Fruit fly (Drosophila melanogaster) whole organism: ENCODE measurements around the gene CG31676.

Experiments used
- CG8478 ChIP-seq: fragments of >200 bp; optimal IDR thresholded peaks from 2 replicates; lab custom pipeline; 2018; ENCODE audit warnings: inconsistent platforms
- Dll ChIP-seq: fragments of >200 bp; optimal IDR thresholded peaks from 2 replicates; lab custom pipeline; 2017
- EcR ChIP-seq, 2 experiments: fragments of >200 bp; optimal IDR thresholded peaks; 2 replicates each; lab custom pipeline; 2017; ENCODE audit warnings: missing biosample characterization in 2 of 2, missing genetic modification characterization in 2 of 2, missing genetic modification reagents in 2 of 2
- pan ChIP-seq: fragments of >200 bp; optimal IDR thresholded peaks from 2 replicates; lab custom pipeline; 2017
- psq ChIP-seq: fragments of >200 bp; optimal IDR thresholded peaks from 2 replicates; lab custom pipeline; 2017
- usp ChIP-seq: fragments of >200 bp; optimal IDR thresholded peaks from 2 replicates; lab custom pipeline; 2017; ENCODE audit warnings: missing biosample characterization, missing genetic modification characterization, mixed read lengths

Gene CG31676

DNA sequence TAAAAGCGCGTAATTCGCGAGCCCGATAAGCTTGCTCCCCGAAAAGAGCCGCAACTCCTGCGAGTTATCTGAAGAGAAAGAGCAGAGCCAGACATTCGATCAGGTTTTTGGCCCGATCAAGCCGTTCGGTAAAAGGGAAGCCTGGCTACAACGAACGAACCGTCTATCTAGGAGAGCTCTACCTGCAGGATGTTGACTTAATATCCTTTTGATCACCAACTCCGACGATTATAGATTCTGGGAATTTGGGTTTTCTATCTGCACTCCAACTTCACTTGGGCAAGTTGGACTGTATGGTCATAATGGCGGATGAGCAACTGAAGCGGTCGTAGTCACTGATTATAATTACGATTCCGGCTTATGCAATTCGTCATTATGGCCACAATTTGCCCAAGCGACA lies 38.3 kb upstream of the CG31676 start:
- no peak for TF ChIP-seq pan
- TF ChIP-seq usp, result no peak
- no peak for TF ChIP-seq Dll (lab: Kevin White, UChicago)
- TF ChIP-seq psq (lab: Kevin White, UChicago), result no peak
- TF ChIP-seq EcR (GFP tag; optimal IDR thresholded peaks at IDR 0.05; lab: Kevin White, UChicago), result no peak
- TF ChIP-seq CG8478 (lab: Kevin White, UChicago), result no peak

DNA sequence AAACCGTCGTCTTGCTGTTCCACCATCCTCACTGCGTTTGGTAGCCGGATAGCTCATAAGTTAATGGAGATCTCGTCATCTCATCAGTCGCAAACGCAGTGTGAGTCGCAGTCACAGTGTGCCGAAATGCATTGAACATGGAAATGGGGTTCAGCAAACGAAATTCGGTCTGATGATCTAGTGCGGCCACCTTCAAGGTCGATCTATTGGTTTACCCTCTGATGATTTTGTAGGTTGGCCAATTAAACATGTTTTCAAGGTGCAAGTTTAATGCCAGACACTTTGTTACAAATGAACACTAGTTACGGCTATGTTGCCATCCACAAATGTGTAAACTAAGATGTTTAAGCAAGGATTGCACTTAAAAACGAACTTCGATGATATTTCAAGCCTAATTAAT lies 37.7 kb upstream of the CG31676 start:
- TF ChIP-seq pan (no peak), usp (no peak), CG8478 (lab: Kevin White, UChicago) (no peak), psq (lab: Kevin White, UChicago) (no peak), EcR (GFP tag; optimal IDR thresholded peaks at IDR 0.05; lab: Kevin White, UChicago) (no peak), Dll (lab: Kevin White, UChicago) (no peak)

DNA sequence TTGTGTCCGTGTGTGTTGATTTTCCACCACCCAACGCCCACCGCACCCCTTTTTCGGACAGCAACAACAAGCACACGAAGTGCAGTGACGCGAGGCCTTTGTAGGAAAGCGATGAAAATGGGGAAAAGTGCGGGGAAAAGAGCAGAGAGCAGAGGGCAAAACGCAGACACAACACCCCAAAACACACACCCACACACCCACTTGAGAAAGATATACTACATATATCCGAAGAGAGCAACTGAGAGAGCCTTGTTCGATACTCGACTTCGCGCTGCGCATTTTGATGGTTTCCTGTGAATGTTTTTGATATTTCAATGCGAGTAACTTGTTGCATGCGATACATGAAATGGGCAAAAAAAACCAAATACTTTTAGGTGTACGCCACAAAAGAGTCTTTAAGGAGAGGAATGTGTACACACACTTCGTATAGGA lies 36.8 kb upstream of the CG31676 start:
- TF ChIP-seq EcR (GFP tag; optimal IDR thresholded peaks at IDR 0.05; lab: Kevin White, UChicago) (no peak), usp (no peak), Dll (lab: Kevin White, UChicago) (no peak), psq (lab: Kevin White, UChicago) (no peak), pan (no peak), CG8478 (lab: Kevin White, UChicago) (no peak)

DNA sequence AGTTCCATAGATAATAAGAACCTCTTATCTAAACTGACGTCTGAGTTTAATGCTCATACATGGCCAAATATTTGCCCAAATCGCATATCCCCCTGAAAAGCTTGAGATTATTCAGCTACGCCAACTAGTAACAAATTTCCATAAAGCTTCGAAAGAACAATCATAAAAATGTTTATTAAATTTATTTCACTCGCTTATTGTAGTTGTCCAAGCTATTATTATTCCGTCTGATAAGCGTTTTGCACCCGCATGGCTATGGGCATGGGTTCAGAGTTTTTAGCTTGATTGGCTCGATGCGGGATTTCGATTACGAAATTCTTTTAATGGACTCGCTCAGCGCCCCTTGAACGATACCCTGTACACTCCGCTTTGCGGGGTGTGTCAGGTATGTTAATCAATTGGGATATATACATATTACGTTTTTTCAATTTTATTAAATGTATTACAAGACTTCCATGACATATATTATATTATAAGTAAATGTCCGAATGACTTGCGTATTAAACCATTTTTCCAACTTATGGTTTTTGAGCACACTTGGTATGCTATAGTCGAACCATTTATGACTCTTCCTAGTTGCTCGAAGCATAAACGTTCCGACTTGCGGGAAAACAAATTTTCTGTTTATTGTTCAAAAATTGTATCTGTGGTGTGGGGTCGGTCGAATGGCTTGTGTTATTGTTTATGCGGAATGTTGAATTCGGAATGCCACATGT lies 34.8 kb upstream of the CG31676 start:
- peak; percentile 79 for TF ChIP-seq pan
- TF ChIP-seq EcR (GFP tag; optimal IDR thresholded peaks at IDR 0.05; lab: Kevin White, UChicago), result no peak
- TF ChIP-seq usp, result no peak
- no peak for TF ChIP-seq Dll (lab: Kevin White, UChicago)
- no peak for TF ChIP-seq CG8478 (lab: Kevin White, UChicago)
- no peak for TF ChIP-seq psq (lab: Kevin White, UChicago)

DNA sequence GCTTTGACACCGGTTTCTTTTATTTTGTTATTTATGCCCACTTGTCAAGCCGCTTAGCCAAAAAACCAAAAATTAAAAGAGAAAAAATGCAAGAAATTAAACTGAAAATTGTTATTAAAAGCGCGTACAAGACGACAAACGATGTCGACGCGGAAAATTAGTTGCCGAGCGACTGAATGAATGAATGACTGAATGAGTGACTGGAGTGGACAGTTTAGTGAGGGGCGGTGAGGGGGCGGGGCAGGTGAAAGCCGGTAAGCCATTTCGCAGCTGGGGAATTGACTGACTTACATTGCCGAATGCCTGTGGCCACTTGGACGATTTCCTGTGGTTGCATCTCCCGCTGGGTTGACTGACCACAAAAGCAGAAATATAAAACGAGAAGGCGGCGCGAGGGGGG lies 33.9 kb upstream of the CG31676 start:
- TF ChIP-seq usp (no peak), pan (no peak), EcR (GFP tag; optimal IDR thresholded peaks at IDR 0.05; lab: Kevin White, UChicago) (no peak)

DNA sequence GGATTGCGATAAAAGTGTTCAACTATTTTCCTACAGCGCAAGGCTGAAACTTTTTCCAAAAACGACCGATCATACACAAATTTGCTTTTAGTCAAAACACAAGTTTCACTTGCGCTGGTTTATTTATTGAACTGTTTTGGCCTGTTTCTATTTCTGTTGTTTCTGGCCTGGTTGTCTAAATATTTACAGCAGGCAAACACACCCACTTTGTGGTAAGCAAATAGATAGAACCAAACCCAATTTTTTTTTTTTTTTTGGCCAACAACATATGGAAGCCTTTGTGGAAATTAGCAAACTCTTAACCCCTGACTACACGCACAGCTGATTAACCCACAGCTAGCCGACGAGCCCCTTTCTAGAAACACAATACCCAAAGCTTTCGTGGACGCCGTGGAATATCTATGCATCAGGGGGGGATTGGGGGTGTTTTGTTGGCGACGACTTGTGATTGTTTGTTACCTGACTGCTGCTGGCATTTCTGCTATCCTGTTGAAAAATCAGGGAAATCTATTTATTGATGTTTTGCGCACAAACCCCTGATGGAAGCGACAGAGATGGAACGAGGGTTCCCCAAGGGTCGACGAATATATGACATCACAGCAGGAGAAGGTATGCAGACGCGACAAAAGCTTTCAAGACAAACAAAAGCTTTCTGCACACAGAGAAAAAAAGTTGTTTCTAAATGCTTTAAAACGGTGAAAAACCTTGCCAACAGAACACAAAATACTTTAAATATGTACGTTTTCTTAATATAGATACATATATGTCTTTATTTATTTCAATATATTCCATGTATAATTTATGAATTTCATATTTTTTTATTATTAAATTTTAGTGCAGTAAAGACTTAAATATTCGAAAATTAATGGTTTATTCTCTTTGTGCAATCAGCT lies 32.7 kb upstream of the CG31676 start:
- TF ChIP-seq psq (lab: Kevin White, UChicago) (no peak), pan (no peak), CG8478 (lab: Kevin White, UChicago) (no peak), Dll (lab: Kevin White, UChicago) (no peak), EcR (GFP tag; optimal IDR thresholded peaks at IDR 0.05; lab: Kevin White, UChicago) (no peak), usp (no peak)

DNA sequence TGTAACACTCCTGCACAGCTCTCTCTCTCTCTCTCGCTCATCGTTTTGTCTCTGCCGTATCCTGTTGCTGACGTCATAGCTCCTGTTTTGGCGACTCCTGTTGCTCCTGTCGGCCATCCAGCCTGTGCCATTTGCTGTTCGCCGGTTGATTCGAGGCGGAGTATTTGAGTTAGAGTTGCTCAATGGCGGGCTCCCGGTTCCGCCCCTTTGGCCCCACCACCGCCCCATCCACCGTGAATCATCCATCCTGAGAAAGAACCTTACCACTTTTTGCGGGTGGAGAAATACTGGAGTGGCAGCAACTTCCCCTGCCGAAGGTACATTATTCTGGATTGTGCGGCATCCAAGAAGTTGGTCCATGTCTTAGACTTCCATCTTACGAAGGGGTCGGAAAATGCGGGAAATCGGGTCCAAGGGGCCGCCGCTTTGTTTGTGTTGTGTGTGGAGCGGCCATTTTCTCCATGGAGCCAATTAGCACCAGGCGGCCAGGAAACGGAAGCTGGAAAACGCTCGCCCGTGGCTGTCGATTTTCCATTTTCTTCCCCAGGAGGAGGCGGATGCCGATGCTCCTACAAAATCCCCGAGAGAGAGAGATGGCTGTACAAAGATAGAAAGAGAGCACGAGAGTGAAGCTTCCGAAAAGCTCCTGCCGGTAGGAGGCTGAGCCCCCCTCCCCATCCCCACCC lies 31.9 kb upstream of the CG31676 start:
- TF ChIP-seq psq (lab: Kevin White, UChicago) (no peak), pan (no peak), Dll (lab: Kevin White, UChicago) (no peak), usp (no peak), CG8478 (lab: Kevin White, UChicago) (no peak), EcR (GFP tag; optimal IDR thresholded peaks at IDR 0.05; lab: Kevin White, UChicago) (no peak)

DNA sequence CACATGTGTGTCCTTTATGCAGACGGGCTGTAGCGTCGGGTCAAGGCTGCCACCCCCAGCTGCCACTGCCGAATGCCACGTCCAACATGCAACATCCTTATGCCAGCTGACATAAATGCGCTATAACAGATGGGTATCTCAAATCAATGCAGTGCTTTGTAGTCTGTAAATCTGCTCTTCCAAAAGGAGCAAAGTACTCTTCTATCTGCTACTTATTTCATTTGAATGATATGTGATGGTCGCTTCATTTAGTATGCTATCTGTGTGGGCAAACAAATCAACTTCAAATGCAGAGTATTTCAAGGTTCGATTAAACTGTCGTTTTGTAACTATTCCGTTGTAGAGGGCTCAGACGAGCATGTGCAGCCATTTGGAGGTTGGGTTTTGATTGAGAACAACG lies 31.3 kb upstream of the CG31676 start:
- TF ChIP-seq Dll (lab: Kevin White, UChicago), result no peak
- no peak for TF ChIP-seq usp
- TF ChIP-seq pan, result no peak

DNA sequence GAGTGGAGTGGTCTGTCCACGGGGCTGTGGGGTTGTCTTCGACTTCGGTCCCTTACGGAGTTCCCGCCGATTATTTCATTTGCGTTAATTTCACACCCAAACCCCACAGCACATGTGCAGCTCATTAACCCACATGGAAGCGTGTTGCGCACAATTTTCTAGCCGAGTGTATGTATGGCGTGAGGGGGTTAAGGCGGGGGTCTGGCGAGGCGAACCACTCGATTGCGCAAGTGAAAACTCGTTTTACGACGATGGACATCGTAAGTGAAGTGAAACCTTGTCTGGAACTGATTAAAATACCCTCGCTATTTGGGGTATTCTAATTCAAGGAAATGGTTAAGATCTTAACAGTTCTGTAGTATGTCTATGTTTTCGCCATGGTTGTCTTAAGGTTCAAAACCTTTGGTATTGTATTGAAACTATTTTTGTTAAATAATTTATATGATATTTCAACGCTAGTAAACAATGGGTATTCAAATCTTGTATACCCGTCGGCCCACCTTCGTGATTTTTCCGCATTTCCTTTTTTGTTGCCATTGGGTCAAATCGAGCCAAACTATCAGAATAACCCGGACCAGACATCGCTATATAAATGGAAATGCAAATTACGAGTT lies 29.4 kb upstream of the CG31676 start:
- TF ChIP-seq EcR (GFP tag; optimal IDR thresholded peaks at IDR 0.05; lab: Kevin White, UChicago) (no peak), CG8478 (lab: Kevin White, UChicago) (no peak), pan (no peak), Dll (lab: Kevin White, UChicago) (no peak), usp (no peak), psq (lab: Kevin White, UChicago) (no peak)

DNA sequence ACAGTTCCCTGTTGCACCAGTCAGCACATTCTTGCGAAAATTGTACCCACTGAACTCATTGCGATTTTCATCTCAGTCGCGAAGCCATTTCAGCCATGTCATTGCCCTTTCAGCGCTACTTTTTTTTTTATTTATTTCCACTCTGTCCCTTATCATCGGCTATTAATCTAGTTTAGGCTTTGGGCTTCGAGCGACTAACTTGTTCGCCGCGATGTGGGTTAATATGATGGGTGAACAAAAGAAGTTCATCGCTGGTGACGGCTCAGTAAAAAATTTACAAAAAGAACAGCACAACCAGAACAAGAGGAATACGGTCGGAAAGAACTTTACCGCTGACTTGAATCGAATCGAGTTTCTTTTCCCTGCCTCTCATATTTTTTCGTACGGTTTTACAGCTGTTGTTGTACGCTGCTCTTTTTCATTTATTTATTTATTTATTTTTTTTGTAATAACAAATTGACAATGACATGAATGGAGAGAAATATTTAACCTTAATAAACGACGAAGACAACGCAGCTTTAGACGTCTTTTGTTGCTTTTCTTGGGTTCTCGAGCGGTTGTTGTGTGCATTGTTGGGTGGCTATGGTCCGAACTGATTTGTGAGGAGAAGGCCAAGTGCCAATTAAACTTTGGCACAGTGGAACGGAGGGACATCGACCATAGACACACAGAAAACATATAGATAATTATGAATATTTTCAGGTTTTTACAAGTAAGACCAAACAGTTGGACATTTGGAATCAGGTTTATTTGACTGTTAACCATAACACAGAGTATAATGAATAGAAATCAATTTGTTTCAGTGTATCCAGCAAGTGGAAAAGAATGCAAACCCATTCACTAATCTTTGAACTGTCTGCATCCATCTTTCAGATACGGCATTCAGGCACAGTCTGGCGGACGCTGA lies 28.0 kb upstream of the CG31676 start:
- TF ChIP-seq EcR (GFP tag; optimal IDR thresholded peaks at IDR 0.05; lab: Kevin White, UChicago) (peak in 1 of 2 experiments; percentile 38), CG8478 (lab: Kevin White, UChicago) (no peak), Dll (lab: Kevin White, UChicago) (no peak), usp (no peak), psq (lab: Kevin White, UChicago) (no peak)

DNA sequence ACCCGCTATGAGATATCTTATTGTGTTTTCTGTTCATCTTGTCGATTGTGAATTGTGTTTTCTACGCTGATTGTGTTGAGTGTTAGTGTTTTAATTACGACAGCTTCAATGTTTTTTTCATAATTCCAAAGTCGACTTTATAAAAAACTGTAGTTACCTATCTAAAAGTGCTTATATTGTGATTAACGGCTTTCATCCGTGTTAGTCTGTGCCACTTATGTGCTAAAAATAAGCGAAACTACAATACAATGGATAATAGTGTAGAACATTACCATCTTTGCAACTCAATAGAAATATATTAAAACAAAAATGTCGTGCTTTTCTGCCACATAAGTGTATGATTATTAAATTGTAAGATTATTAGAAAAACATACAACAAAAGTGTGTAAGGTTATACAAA lies 24.4 kb upstream of the CG31676 start, which contains the start of gene CG33322:
Gene CG33322, minus strand, starts transcription at position 101 of the 400 bp plus-strand sequence.
- TF ChIP-seq usp (no peak), psq (lab: Kevin White, UChicago) (no peak), EcR (GFP tag; optimal IDR thresholded peaks at IDR 0.05; lab: Kevin White, UChicago) (no peak), pan (no peak), Dll (lab: Kevin White, UChicago) (no peak), CG8478 (lab: Kevin White, UChicago) (no peak)
